Comparison of ENCODE assay signal across 4 worm cellular contexts in the genomic region with DNA sequence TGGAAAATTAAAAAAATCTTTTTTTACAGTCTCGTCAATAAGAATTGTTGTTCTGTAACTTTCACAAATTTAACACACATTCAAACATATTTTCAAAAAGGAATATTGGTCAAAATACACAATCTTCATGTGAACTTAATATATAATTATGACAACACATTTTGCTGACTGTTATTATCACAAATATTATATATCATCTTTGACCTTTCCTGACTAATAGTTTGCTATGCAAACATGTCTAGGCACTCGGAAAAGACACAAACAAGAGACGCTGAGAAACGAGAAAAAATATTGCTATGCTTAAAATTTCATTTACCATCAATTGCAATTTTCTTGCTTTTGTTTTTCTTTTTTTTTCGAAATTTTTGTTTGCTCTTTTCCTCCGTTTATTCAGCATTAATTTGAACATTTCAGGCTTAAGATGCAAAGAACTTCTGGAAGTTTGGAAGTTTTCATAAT.
TF ChIP-seq lines count a peak whose summit lies in the region.

TSS of gene fbxa-135 (plus strand) at position 409 of the 459 bp plus-strand sequence.

TF ChIP-seq in whole organism, L1 larva, 84 proteins besides CTCF, POLR2A, EP300 and RAD21:
- TF ChIP-seq elt-2 (tag; optimal IDR thresholded peaks at IDR 0.05; lab: Kevin White, UChicago) = peak; percentile 3
- TF ChIP-seq jun-1 (tag; optimal IDR thresholded peaks at IDR 0.05; lab: Kevin White, UChicago) = no peak
- TF ChIP-seq fos-1 (tag; optimal IDR thresholded peaks at IDR 0.05; lab: Kevin White, UChicago) = no peak

TF ChIP-seq in whole organism, L2 larva, 48 proteins besides CTCF, POLR2A, EP300 and RAD21:
- TF ChIP-seq fos-1 (tag; optimal IDR thresholded peaks at IDR 0.05; lab: Kevin White, UChicago) (peak; percentile 16), elt-3 (tag; optimal IDR thresholded peaks at IDR 0.05; lab: Kevin White, UChicago) (no peak)

TF ChIP-seq in whole organism, L3 larva, 47 proteins besides CTCF, POLR2A, EP300 and RAD21:
- TF ChIP-seq nhr-28 (tag; optimal IDR thresholded peaks at IDR 0.05; lab: Kevin White, UChicago) (no peak), fkh-10 (GFP tag; optimal IDR thresholded peaks at IDR 0.05; lab: Kevin White, UChicago) (no peak), pha-4 (tag; optimal IDR thresholded peaks at IDR 0.05; lab: Kevin White, UChicago) (peak; percentile 41), ceh-16 (tag; optimal IDR thresholded peaks at IDR 0.05; lab: Kevin White, UChicago) (no peak), ceh-9 (tag; optimal IDR thresholded peaks at IDR 0.05; lab: Kevin White, UChicago) (no peak), ztf-11 (tag; optimal IDR thresholded peaks at IDR 0.05; lab: Kevin White, UChicago) (no peak), lsy-12 (tag; optimal IDR thresholded peaks at IDR 0.05; lab: Kevin White, UChicago) (no peak), nhr-11 (tag; optimal IDR thresholded peaks at IDR 0.05; lab: Kevin White, UChicago) (no peak)

TF ChIP-seq in whole organism, L4 larva, 104 proteins besides CTCF, POLR2A, EP300 and RAD21:
- TF ChIP-seq Y48G9A.11 (GFP tag; IDR thresholded peaks at IDR 0.05; lab: Robert Waterston, UW) (no peak), daf-16 (GFP tag; optimal IDR thresholded peaks at IDR 0.05; lab: Kevin White, UChicago) (no peak), daf-16 (tag; optimal IDR thresholded peaks at IDR 0.05; lab: Kevin White, UChicago) (peak; percentile 93), lin-39 (tag; optimal IDR thresholded peaks at IDR 0.05; lab: Kevin White, UChicago) (no peak)
